Worm (Caenorhabditis elegans) whole organism, L1 larva: ENCODE results near the gene flp-15.

ENCODE experiments used
- C04F5.9 ChIP-seq: sonication (generic microtip); optimal IDR thresholded peaks from 2 replicates; lab custom pipeline; 2016; ENCODE audit warnings: missing genetic modification characterization, missing compliant biosample characterization
- C16A3.4 ChIP-seq: fragments of 150-350 bp; optimal IDR thresholded peaks from 2 replicates; lab custom pipeline; 2014; ENCODE audit warnings: missing biosample characterization, missing genetic modification characterization
- F16B12.6 ChIP-seq: fragments of 150-350 bp; optimal IDR thresholded peaks from 2 replicates; lab custom pipeline; 2014; ENCODE audit warnings: missing biosample characterization, missing genetic modification characterization
- Y116A8C.19 ChIP-seq: sonication (generic microtip); optimal IDR thresholded peaks from 2 replicates; lab custom pipeline; 2016; ENCODE audit warnings: missing compliant biosample characterization, missing genetic modification characterization, borderline replicate concordance
- alr-1 ChIP-seq: fragments of 200-800 bp; sonication (Bioruptor generic); optimal IDR thresholded peaks from 2 replicates; lab custom pipeline; 2018; ENCODE audit warnings: borderline replicate concordance, mild to moderate bottlenecking, missing genetic modification characterization, missing compliant biosample characterization
- blmp-1 ChIP-seq: fragments of 150-350 bp; optimal IDR thresholded peaks from 2 replicates; lab custom pipeline; 2014; ENCODE audit warnings: missing biosample characterization, missing genetic modification characterization
- ceh-8 ChIP-seq: fragments of 200-800 bp; sonication (Bioruptor generic); optimal IDR thresholded peaks from 2 replicates; lab custom pipeline; 2018; ENCODE audit warnings: mild to moderate bottlenecking, missing genetic modification characterization, moderate library complexity, missing compliant biosample characterization
- ceh-82 ChIP-seq, 3 experiments: fragments of 150-350 bp in 1 of 3; sonication (generic microtip) in 2 of 3; optimal IDR thresholded peaks; 2 replicates each; lab custom pipeline; 2014 to 2017; ENCODE audit warnings: missing biosample characterization in 3 of 3, missing genetic modification characterization in 3 of 3
- ceh-90 ChIP-seq: sonication (generic microtip); optimal IDR thresholded peaks from 2 replicates; lab custom pipeline; 2016; ENCODE audit warnings: missing genetic modification characterization, missing compliant biosample characterization
- dpl-1 ChIP-seq, 3 experiments: fragments of 150-350 bp in 2 of 3; sonication (generic microtip) in 1 of 3; optimal IDR thresholded peaks; 2 replicates each; lab custom pipeline; 2014 to 2017; ENCODE audit warnings: missing biosample characterization in 3 of 3, missing genetic modification characterization in 3 of 3, missing genetic modification reagents in 3 of 3
- efl-1 ChIP-seq, 4 experiments: fragments of 150-350 bp; optimal IDR thresholded peaks in 3 of 4; peaks in 1 of 4; 1 replicate in 1 of 4; 2 replicates in 3 of 4; lab custom pipeline; 2014; ENCODE audit warnings: missing biosample characterization in 2 of 4, missing genetic modification characterization in 2 of 4, missing genetic modification reagents in 2 of 4
- egl-13 ChIP-seq: sonication (generic microtip); optimal IDR thresholded peaks from 2 replicates; lab custom pipeline; 2016; ENCODE audit warnings: missing genotype, missing genetic modification reagents, missing genetic modification characterization, missing compliant biosample characterization
- egl-27 ChIP-seq, 2 experiments: fragments of 150-350 bp in 1 of 2; sonication (generic microtip); optimal IDR thresholded peaks; 3 replicates each; lab custom pipeline; 2017 to 2018; ENCODE audit warnings: missing biosample characterization in 2 of 2, missing genetic modification characterization in 2 of 2, missing genetic modification reagents in 2 of 2
- elt-2 ChIP-seq: sonication (generic microtip); optimal IDR thresholded peaks from 2 replicates; lab custom pipeline; 2016; ENCODE audit warnings: missing genetic modification characterization, mild to moderate bottlenecking, inconsistent platforms, missing compliant biosample characterization, missing genetic modification reagents
- fkh-10 ChIP-seq: sonication (generic microtip); optimal IDR thresholded peaks from 2 replicates; lab custom pipeline; 2017; ENCODE audit warnings: missing biosample characterization, missing genetic modification reagents, missing genetic modification characterization
- fkh-4 ChIP-seq: sonication (generic microtip); optimal IDR thresholded peaks from 2 replicates; lab custom pipeline; 2016; ENCODE audit warnings: missing compliant biosample characterization, missing genetic modification characterization, borderline replicate concordance
- fkh-8 ChIP-seq: sonication (generic microtip); optimal IDR thresholded peaks from 2 replicates; lab custom pipeline; 2016; ENCODE audit warnings: mild to moderate bottlenecking, missing genetic modification characterization, missing compliant biosample characterization
- hlh-17 ChIP-seq: fragments of 200-800 bp; sonication (Bioruptor generic); optimal IDR thresholded peaks from 2 replicates; lab custom pipeline; 2018; ENCODE audit warnings: missing genetic modification characterization, mild to moderate bottlenecking, missing compliant biosample characterization, moderate library complexity, borderline replicate concordance
- hpl-2 ChIP-seq: fragments of 150-350 bp; optimal IDR thresholded peaks from 2 replicates; lab custom pipeline; 2014; ENCODE audit warnings: missing biosample characterization, missing genetic modification reagents, missing genetic modification characterization
- irx-1 ChIP-seq: sonication (generic microtip); optimal IDR thresholded peaks from 2 replicates; lab custom pipeline; 2016; ENCODE audit warnings: missing genetic modification characterization, missing compliant biosample characterization
- isw-1 ChIP-seq: fragments of 200-800 bp; sonication (Bioruptor generic); IDR thresholded peaks from 2 replicates; pipeline ENCODE4 v1.3.6; 2022; ENCODE audit warnings: missing genetic modification characterization, missing compliant biosample characterization
- lin-13 ChIP-seq: fragments of 150-350 bp; optimal IDR thresholded peaks from 2 replicates; lab custom pipeline; 2014; ENCODE audit warnings: missing biosample characterization, missing genetic modification reagents, missing genetic modification characterization
- lin-14 ChIP-seq: fragments of 200-800 bp; sonication (Bioruptor generic); optimal IDR thresholded peaks from 2 replicates; lab custom pipeline; 2018; ENCODE audit warnings: mild to moderate bottlenecking, missing genetic modification characterization, moderate library complexity, missing compliant biosample characterization
- nhr-12 ChIP-seq: sonication (generic microtip); optimal IDR thresholded peaks from 2 replicates; lab custom pipeline; 2017; ENCODE audit warnings: missing biosample characterization, missing genetic modification characterization
- nhr-20 ChIP-seq: sonication (generic microtip); optimal IDR thresholded peaks from 2 replicates; lab custom pipeline; 2016; ENCODE audit warnings: mild to moderate bottlenecking, missing genetic modification characterization, missing compliant biosample characterization
- nhr-237 ChIP-seq: fragments of 150-350 bp; optimal IDR thresholded peaks from 2 replicates; lab custom pipeline; 2014; ENCODE audit warnings: missing biosample characterization, missing genetic modification characterization
- nhr-28 ChIP-seq: fragments of 150-350 bp; optimal IDR thresholded peaks from 2 replicates; lab custom pipeline; 2014; ENCODE audit warnings: missing biosample characterization, missing genetic modification characterization
- nhr-47 ChIP-seq: sonication (generic microtip); optimal IDR thresholded peaks from 2 replicates; lab custom pipeline; 2016; ENCODE audit warnings: mild to moderate bottlenecking, missing genetic modification characterization, moderate library complexity, missing compliant biosample characterization
- nhr-76 ChIP-seq: sonication (generic microtip); optimal IDR thresholded peaks from 2 replicates; lab custom pipeline; 2017; ENCODE audit warnings: missing biosample characterization, missing genetic modification characterization
- nhr-77 ChIP-seq: fragments of 150-350 bp; optimal IDR thresholded peaks from 2 replicates; lab custom pipeline; 2014; ENCODE audit warnings: missing biosample characterization, missing genetic modification characterization
- nhr-85 ChIP-seq: sonication (generic microtip); peaks from one replicate; lab custom pipeline; 2016; ENCODE audit warnings: missing genetic modification characterization, inconsistent platforms, missing compliant biosample characterization
- nhr-90 ChIP-seq: sonication (generic microtip); optimal IDR thresholded peaks from 2 replicates; lab custom pipeline; 2016; ENCODE audit warnings: mild to moderate bottlenecking, missing genetic modification characterization, missing compliant biosample characterization; ENCODE audit not compliant: poor library complexity
- snu-23 ChIP-seq: sonication (generic microtip); optimal IDR thresholded peaks from 2 replicates; lab custom pipeline; 2016; ENCODE audit warnings: missing genetic modification characterization, missing compliant biosample characterization
- sptf-1 ChIP-seq: fragments of 150-350 bp; optimal IDR thresholded peaks from 2 replicates; lab custom pipeline; 2014; ENCODE audit warnings: missing biosample characterization, missing genetic modification characterization
- sup-37 ChIP-seq: fragments of 200-800 bp; sonication (Bioruptor generic); optimal IDR thresholded peaks from 2 replicates; lab custom pipeline; 2018; ENCODE audit warnings: mild to moderate bottlenecking, missing genetic modification characterization, missing compliant biosample characterization
- swsn-7 ChIP-seq: sonication (generic microtip); optimal IDR thresholded peaks from 2 replicates; lab custom pipeline; 2016; ENCODE audit warnings: missing genetic modification characterization, missing compliant biosample characterization
- tlp-1 ChIP-seq: fragments of 150-350 bp; optimal IDR thresholded peaks from 2 replicates; lab custom pipeline; 2014; ENCODE audit warnings: missing biosample characterization, missing genetic modification characterization
- unc-30 ChIP-seq: sonication (generic microtip); optimal IDR thresholded peaks from 2 replicates; lab custom pipeline; 2017; ENCODE audit warnings: missing biosample characterization, missing genetic modification characterization
- unc-62 ChIP-seq: fragments of 150-350 bp; optimal IDR thresholded peaks from 2 replicates; lab custom pipeline; 2014; ENCODE audit warnings: missing biosample characterization, missing genetic modification reagents, missing genetic modification characterization
- unc-98 ChIP-seq: fragments of 200-800 bp; sonication (Bioruptor generic); IDR thresholded peaks from 2 replicates; pipeline ENCODE4 v1.3.6; 2022; ENCODE audit warnings: missing genetic modification characterization, missing compliant biosample characterization
- zip-4 ChIP-seq: fragments of 200-800 bp; sonication (Bioruptor generic); optimal IDR thresholded peaks from 2 replicates; lab custom pipeline; 2018; ENCODE audit warnings: mild to moderate bottlenecking, missing genetic modification characterization, moderate library complexity, missing compliant biosample characterization
- ztf-4 ChIP-seq: fragments of 150-350 bp; optimal IDR thresholded peaks from 2 replicates; lab custom pipeline; 2014; ENCODE audit warnings: missing biosample characterization, missing genetic modification characterization

The flp-15 gene

ce11 chrIII:13651414-13651813 is 16.2 kb downstream of the flp-15 start:
- TF ChIP-seq lin-14 (no peak), ceh-8 (GFP tag; lab: Kevin White, UChicago) (peak; percentile 13)
- TF ChIP-seq, all 84 proteins: peak for 1

ce11 chrIII:13648540-13648939 is 19.1 kb downstream of the flp-15 start:
- no peak for TF ChIP-seq C04F5.9 (tag; lab: Kevin White, UChicago)
- TF ChIP-seq Y116A8C.19 (tag; lab: Kevin White, UChicago), result no peak
- TF ChIP-seq unc-62 (GFP tag; lab: Kevin White, UChicago), result no peak
- TF ChIP-seq nhr-20, result no peak
- no peak for TF ChIP-seq isw-1 (GFP tag; lab: Robert Waterston, UW)
- no peak for TF ChIP-seq egl-13
- no peak for TF ChIP-seq ceh-8 (GFP tag; lab: Kevin White, UChicago)
- no peak for TF ChIP-seq F16B12.6 (tag; lab: Kevin White, UChicago)
- TF ChIP-seq blmp-1, result no peak
- TF ChIP-seq nhr-28 (tag; lab: Kevin White, UChicago), result no peak
- no peak for TF ChIP-seq fkh-10 (GFP tag; lab: Kevin White, UChicago)
- no peak for TF ChIP-seq fkh-8 (tag; lab: Kevin White, UChicago)
- no peak for TF ChIP-seq nhr-237 (tag; lab: Kevin White, UChicago)

- no peak for TF ChIP-seq hlh-17 (GFP tag; lab: Kevin White, UChicago)
- TF ChIP-seq efl-1 (optimal IDR thresholded peaks at IDR 0.05; lab: Kevin White, UChicago), result no peak
- TF ChIP-seq efl-1 (GFP tag; optimal IDR thresholded peaks at IDR 0.05 in 1 of 2; lab: Kevin White, UChicago), result peak in 1 of 2 experiments; percentile 13
- TF ChIP-seq, all 84 proteins: peak for 1
Measured at ce11 chrIII:13645885-13646488, 21.7 kb downstream of the flp-15 start.

ce11 chrIII:13644279-13644678 is 23.4 kb downstream of the flp-15 start:
- TF ChIP-seq alr-1 (tag; lab: Kevin White, UChicago), result peak; percentile 70
- TF ChIP-seq unc-98 (GFP tag; lab: Robert Waterston, UW), result no peak

- TF ChIP-seq nhr-76 (tag; lab: Kevin White, UChicago), result peak; percentile 76
- peak; percentile 45 for TF ChIP-seq ceh-90 (tag; lab: Kevin White, UChicago)
- peak; percentile 100 for TF ChIP-seq nhr-85 (tag; lab: Kevin White, UChicago)
- peak; percentile 95 for TF ChIP-seq hpl-2 (GFP tag; lab: Kevin White, UChicago)
- TF ChIP-seq sup-37 (GFP tag; lab: Kevin White, UChicago), result peak; percentile 96
- peak; percentile 99 for TF ChIP-seq nhr-90
- peak; percentile 97 for TF ChIP-seq fkh-10 (GFP tag; lab: Kevin White, UChicago)
- TF ChIP-seq unc-30, result peak; percentile 55
- TF ChIP-seq C16A3.4 (tag; lab: Kevin White, UChicago), result peak; percentile 98
- TF ChIP-seq Y116A8C.19 (tag; lab: Kevin White, UChicago), result peak; percentile 51
- TF ChIP-seq tlp-1 (tag; lab: Kevin White, UChicago), result no peak
- TF ChIP-seq unc-98 (GFP tag; lab: Robert Waterston, UW), result peak; percentile 95
- TF ChIP-seq ceh-82 (tag; optimal IDR thresholded peaks at IDR 0.05; lab: Kevin White, UChicago), result peak; percentile 98 to 99 (median 99)
- peak; percentile 99 for TF ChIP-seq nhr-47 (tag; lab: Kevin White, UChicago)
- TF ChIP-seq snu-23 (GFP tag; lab: Kevin White, UChicago), result peak; percentile 99
- TF ChIP-seq swsn-7, result peak; percentile 99
- peak; percentile 98 for TF ChIP-seq elt-2 (tag; lab: Kevin White, UChicago)
- TF ChIP-seq irx-1 (tag; lab: Kevin White, UChicago), result peak; percentile 98
- peak; percentile 98 for TF ChIP-seq nhr-77 (tag; lab: Kevin White, UChicago)
- peak; percentile 98 for TF ChIP-seq ztf-4 (tag; lab: Kevin White, UChicago)
- peak; percentile 94 for TF ChIP-seq zip-4
- TF ChIP-seq lin-13, result peak; percentile 99
- peak; percentile 88 for TF ChIP-seq fkh-4 (tag; lab: Kevin White, UChicago)
- no peak for TF ChIP-seq hlh-17 (GFP tag; lab: Kevin White, UChicago)
- peak; percentile 60 for TF ChIP-seq nhr-12 (tag; lab: Kevin White, UChicago)
- TF ChIP-seq blmp-1, result no peak
- peak in 1 of 2 experiments; percentile 80 for TF ChIP-seq egl-27 (tag; optimal IDR thresholded peaks at IDR 0.05; lab: Kevin White, UChicago)
- TF ChIP-seq ceh-8 (GFP tag; lab: Kevin White, UChicago), result peak; percentile 96
- peak; percentile 99 for TF ChIP-seq fkh-8 (tag; lab: Kevin White, UChicago)
- TF ChIP-seq dpl-1 (GFP tag; optimal IDR thresholded peaks at IDR 0.05; lab: Kevin White, UChicago), result peak; percentile 91 to 92 (median 91)
- TF ChIP-seq sptf-1 (tag; lab: Kevin White, UChicago), result no peak
Measured at ce11 chrIII:13643534-13643933, 24.1 kb downstream of the flp-15 start, which contains the start of the genes drr-2 and set-16. TSS of gene drr-2 (minus strand) at chrIII:13643570. TSS of gene set-16 (plus strand) at chrIII:13643916.
